ENCODE assay signal across 1 fruit fly cellular context in the genomic region with DNA sequence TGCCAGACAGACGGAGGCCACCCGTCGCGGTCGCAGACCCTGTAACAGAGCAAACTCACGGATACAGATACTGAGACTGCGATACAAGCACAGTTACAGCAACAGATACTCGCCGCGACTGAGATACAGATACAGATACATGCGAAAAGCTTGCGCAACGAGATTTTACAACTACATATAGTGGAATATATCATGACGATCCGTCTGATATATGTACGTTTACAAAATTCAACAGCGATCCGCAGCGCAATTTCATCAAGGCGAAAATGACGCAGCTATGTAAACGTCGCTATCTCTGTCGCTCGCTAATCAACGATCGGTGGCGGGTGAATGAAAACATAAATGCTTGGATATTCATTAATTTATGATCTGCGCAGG.
TF ChIP-seq lines count a peak whose summit lies in the region.

No protein-coding gene starts in this region.

TF ChIP-seq in whole organism, embryonic, 481 proteins besides CTCF, POLR2A, EP300 and RAD21 (continued from another document):
- TF ChIP-seq rib (GFP tag; IDR thresholded peaks at IDR 0.05; lab: Robert Waterston, UW) (peak; percentile 39; the same call in 1 of the 2 replicates), grn (GFP tag; optimal IDR thresholded peaks at IDR 0.05; lab: Kevin White, UChicago) (peak; percentile 46), CG17385 (GFP tag; optimal IDR thresholded peaks at IDR 0.05; lab: Kevin White, UChicago) (no peak), CG12942 (GFP tag; optimal IDR thresholded peaks at IDR 0.05; lab: Kevin White, UChicago) (no peak), CG30431 (GFP tag; optimal IDR thresholded peaks at IDR 0.05; lab: Kevin White, UChicago) (no peak), gem (tag; optimal IDR thresholded peaks at IDR 0.05; lab: Kevin White, UChicago) (no peak), al (GFP tag; IDR thresholded peaks at IDR 0.05; lab: Robert Waterston, UW) (no peak), CG7987 (GFP tag; optimal IDR thresholded peaks at IDR 0.05; lab: Kevin White, UChicago) (no peak), CG12744 (GFP tag; optimal IDR thresholded peaks at IDR 0.05; lab: Kevin White, UChicago) (no peak), lmd (GFP tag; IDR thresholded peaks at IDR 0.05; lab: Robert Waterston, UW) (no peak), Nf-YB (GFP tag; optimal IDR thresholded peaks at IDR 0.05; lab: Kevin White, UChicago) (no peak), row (GFP tag; IDR thresholded peaks at IDR 0.05; lab: Robert Waterston, UW) (no peak), danr (GFP tag; IDR thresholded peaks at IDR 0.05; lab: Robert Waterston, UW) (no peak), CG1647 (GFP tag; optimal IDR thresholded peaks at IDR 0.05; lab: Kevin White, UChicago) (no peak), aop (GFP tag; IDR thresholded peaks at IDR 0.05; lab: Robert Waterston, UW) (no peak), fd96Cb (tag; optimal IDR thresholded peaks at IDR 0.05; lab: Kevin White, UChicago) (no peak), CG1603 (tag; optimal IDR thresholded peaks at IDR 0.05; lab: Kevin White, UChicago) (no peak), abd-A (tag; optimal IDR thresholded peaks at IDR 0.05; lab: Kevin White, UChicago) (no peak), gce (GFP tag; IDR thresholded peaks at IDR 0.05; lab: Robert Waterston, UW) (no peak), Fer2 (tag; optimal IDR thresholded peaks at IDR 0.05; lab: Kevin White, UChicago) (no peak), CG8089 (GFP tag; optimal IDR thresholded peaks at IDR 0.05; lab: Kevin White, UChicago) (no peak), pnt (GFP tag; optimal IDR thresholded peaks at IDR 0.05; lab: Kevin White, UChicago) (no peak), scrt (GFP tag; optimal IDR thresholded peaks at IDR 0.05; lab: Kevin White, UChicago) (no peak), Med (GFP tag; lab: Kevin White, UChicago) (peak; percentile 79), Lim3 (GFP tag; IDR thresholded peaks at IDR 0.05; lab: Robert Waterston, UW) (no peak), CG11456 (GFP tag; IDR thresholded peaks at IDR 0.05; lab: Robert Waterston, UW) (no peak), Scr (GFP tag; IDR thresholded peaks at IDR 0.05; lab: Robert Waterston, UW; ENCODE audit: partially characterized antibody) (no peak), CG3407 (GFP tag; optimal IDR thresholded peaks at IDR 0.05; lab: Kevin White, UChicago) (no peak), zen (tag; optimal IDR thresholded peaks at IDR 0.05; lab: Kevin White, UChicago) (no peak), CG16779 (GFP tag; IDR thresholded peaks at IDR 0.05; lab: Robert Waterston, UW) (no peak), sug (tag; optimal IDR thresholded peaks at IDR 0.05; lab: Kevin White, UChicago) (peak; percentile 27), CG2889 (GFP tag; IDR thresholded peaks at IDR 0.05; lab: Robert Waterston, UW) (no peak), stwl (tag; optimal IDR thresholded peaks at IDR 0.05; lab: Kevin White, UChicago) (no peak), gsb-n (tag; optimal IDR thresholded peaks at IDR 0.05; lab: Kevin White, UChicago) (no peak), CG18476 (GFP tag; optimal IDR thresholded peaks at IDR 0.05; lab: Kevin White, UChicago) (no peak), dm (GFP tag; optimal IDR thresholded peaks at IDR 0.05; lab: Kevin White, UChicago) (no peak), MBD-R2 (GFP tag; IDR thresholded peaks at IDR 0.05; lab: Robert Waterston, UW) (no peak), CG4282 (GFP tag; optimal IDR thresholded peaks at IDR 0.05; lab: Kevin White, UChicago) (no peak), Nf-YA (GFP tag; IDR thresholded peaks at IDR 0.05; lab: Robert Waterston, UW) (no peak), CG14667 (GFP tag; IDR thresholded peaks at IDR 0.05; lab: Robert Waterston, UW) (no peak), mirr (GFP tag; optimal IDR thresholded peaks at IDR 0.05; lab: Kevin White, UChicago) (peak; percentile 97), B-H2 (GFP tag; optimal IDR thresholded peaks at IDR 0.05; lab: Kevin White, UChicago) (peak; percentile 20), CG10543 (GFP tag; optimal IDR thresholded peaks at IDR 0.05; lab: Kevin White, UChicago) (peak; percentile 65), ERR (GFP tag; optimal IDR thresholded peaks at IDR 0.05; lab: Kevin White, UChicago) (no peak), Hey (tag; optimal IDR thresholded peaks at IDR 0.05; lab: Kevin White, UChicago) (no peak), CG17186 (GFP tag; optimal IDR thresholded peaks at IDR 0.05; lab: Kevin White, UChicago) (no peak), CG15514 (GFP tag; optimal IDR thresholded peaks at IDR 0.05; lab: Kevin White, UChicago) (peak; percentile 21), CG12769 (tag; optimal IDR thresholded peaks at IDR 0.05; lab: Kevin White, UChicago) (peak; percentile 52), ci (GFP tag; IDR thresholded peaks at IDR 0.05; lab: Robert Waterston, UW) (0 out of 3 replicates have a peak, but pooled peaks have one; percentile 14), CG2875 (GFP tag; optimal IDR thresholded peaks at IDR 0.05; lab: Kevin White, UChicago) (no peak), unpg (GFP tag; optimal IDR thresholded peaks at IDR 0.05; lab: Kevin White, UChicago) (no peak), CG11695 (GFP tag; IDR thresholded peaks at IDR 0.05; lab: Robert Waterston, UW) (no peak), lbe (GFP tag; optimal IDR thresholded peaks at IDR 0.05; lab: Kevin White, UChicago) (no peak), CG12299 (tag; optimal IDR thresholded peaks at IDR 0.05; lab: Kevin White, UChicago) (no peak), en (GFP tag; optimal IDR thresholded peaks at IDR 0.05; lab: Kevin White, UChicago) (no peak), CG31224 (GFP tag; IDR thresholded peaks at IDR 0.05; lab: Robert Waterston, UW) (no peak), CG13894 (tag; optimal IDR thresholded peaks at IDR 0.05; lab: Kevin White, UChicago) (peak; percentile 90), CG12071 (GFP tag; optimal IDR thresholded peaks at IDR 0.05; lab: Kevin White, UChicago) (peak; percentile 29), CG12155 (GFP tag; optimal IDR thresholded peaks at IDR 0.05; lab: Kevin White, UChicago) (no peak), sd (tag; optimal IDR thresholded peaks at IDR 0.05; lab: Kevin White, UChicago) (peak; percentile 81), Oli (tag; optimal IDR thresholded peaks at IDR 0.05; lab: Kevin White, UChicago) (no peak), dimm (GFP tag; IDR thresholded peaks at IDR 0.05; lab: Robert Waterston, UW) (no peak), Chrac-16 (GFP tag; optimal IDR thresholded peaks at IDR 0.05; lab: Kevin White, UChicago) (no peak), cg (GFP tag; optimal IDR thresholded peaks at IDR 0.05; lab: Kevin White, UChicago) (peak; percentile 46), CG7839 (tag; optimal IDR thresholded peaks at IDR 0.05; lab: Kevin White, UChicago) (no peak)
